Fruit fly (Drosophila melanogaster): ENCODE measurements around the gene Fpgs2.

DNA sequence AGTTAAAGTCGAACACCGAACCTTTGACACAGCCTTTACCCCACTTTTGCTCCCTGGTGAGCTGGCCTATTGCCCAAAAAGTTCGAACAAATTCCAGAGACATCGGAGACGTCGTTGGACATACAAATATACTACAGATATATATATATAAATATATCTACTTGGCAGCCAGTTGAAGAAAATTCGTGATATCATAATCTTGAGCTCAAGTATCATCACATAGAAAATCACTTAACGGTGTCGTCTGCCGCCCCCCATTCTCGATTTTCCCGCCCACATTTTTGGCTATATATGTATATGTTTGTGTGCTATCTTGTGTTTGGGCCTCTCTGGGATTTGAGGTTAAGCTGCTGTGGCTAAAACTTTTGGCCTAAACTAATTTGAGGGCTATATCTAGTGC lies 37.1 kb downstream of the Fpgs2 start:
- no peak for TF ChIP-seq CG8478 (optimal IDR thresholded peaks at IDR 0.05)
- no peak for TF ChIP-seq CTCF (optimal IDR thresholded peaks at IDR 0.05)

Data from S2 (cell line).